Fruit fly (Drosophila melanogaster) whole organism, prepupa: ENCODE measurements around the gene CG13894.
A peak's percentile ranks its signal among the peaks of the same experiment; 100 is the strongest.

Experiments used
- Blimp-1 ChIP-seq: fragments of 200-800 bp; sonication (Bioruptor generic); optimal IDR thresholded peaks from 3 replicates; lab custom pipeline; 2017; ENCODE audit warnings: missing biosample characterization, missing genetic modification characterization, mild to moderate bottlenecking, moderate library complexity, missing genetic modification reagents
- CG11762 ChIP-seq: fragments of 200-800 bp; sonication (Bioruptor generic); optimal IDR thresholded peaks from 3 replicates; lab custom pipeline; 2016; ENCODE audit warnings: missing biosample characterization, missing genetic modification characterization; ENCODE audit not compliant: insufficient read depth
- CG11902 ChIP-seq: fragments of 200-800 bp; sonication (Bioruptor generic); optimal IDR thresholded peaks from 3 replicates; lab custom pipeline; 2016; ENCODE audit warnings: missing biosample characterization, missing genetic modification characterization
- CG1621 ChIP-seq: fragments of 200-800 bp; sonication (Bioruptor generic); optimal IDR thresholded peaks from 3 replicates; lab custom pipeline; 2018; ENCODE audit warnings: missing biosample characterization, mild to moderate bottlenecking, missing genetic modification characterization
- CG3032 ChIP-seq: fragments of 200-800 bp; optimal IDR thresholded peaks from 2 replicates; lab custom pipeline; 2019; ENCODE audit warnings: missing biosample characterization, mild to moderate bottlenecking, missing genetic modification characterization, moderate library complexity
- CG3919 ChIP-seq: fragments of 200-800 bp; sonication (Bioruptor generic); optimal IDR thresholded peaks from 3 replicates; lab custom pipeline; 2016; ENCODE audit warnings: missing biosample characterization, missing genetic modification characterization
- CG6163 ChIP-seq: fragments of 200-800 bp; sonication (Bioruptor generic); IDR thresholded peaks from 3 replicates; pipeline ENCODE4 v1.3.6; 2022; ENCODE audit warnings: missing biosample characterization, missing genetic modification characterization
- CG6792 ChIP-seq: fragments of 200-800 bp; sonication (Bioruptor generic); optimal IDR thresholded peaks from 3 replicates; lab custom pipeline; 2016; ENCODE audit warnings: missing biosample characterization, missing genetic modification characterization
- CG6808 ChIP-seq: fragments of 200-800 bp; sonication (Bioruptor generic); optimal IDR thresholded peaks from 3 replicates; lab custom pipeline; 2017; ENCODE audit warnings: missing biosample characterization, missing genetic modification characterization, mild to moderate bottlenecking, moderate library complexity, missing genetic modification reagents
- CG6854 ChIP-seq: fragments of 200-800 bp; sonication (Bioruptor generic); optimal IDR thresholded peaks from 2 replicates; lab custom pipeline; 2017; ENCODE audit warnings: missing biosample characterization, mild to moderate bottlenecking, missing genetic modification characterization
- CG8119 ChIP-seq: fragments of 200-800 bp; sonication (Bioruptor generic); IDR thresholded peaks from 3 replicates; pipeline ENCODE4 v1.3.6; 2022; ENCODE audit warnings: missing biosample characterization, missing genetic modification characterization
- CG8319 ChIP-seq: fragments of 200-800 bp; sonication (Bioruptor generic); optimal IDR thresholded peaks from 3 replicates; lab custom pipeline; 2016; ENCODE audit warnings: missing biosample characterization, missing genetic modification characterization
- CG8632 ChIP-seq: fragments of 200-800 bp; sonication (Bioruptor generic); optimal IDR thresholded peaks from 3 replicates; lab custom pipeline; 2016; ENCODE audit warnings: missing biosample characterization, missing genetic modification characterization
- CG9139 ChIP-seq: fragments of 200-800 bp; sonication (Bioruptor generic); optimal IDR thresholded peaks from 3 replicates; lab custom pipeline; 2017; ENCODE audit warnings: missing biosample characterization, mild to moderate bottlenecking, missing genetic modification characterization
- Eip75B ChIP-seq: fragments of 200-800 bp; sonication (Bioruptor generic); optimal IDR thresholded peaks from 3 replicates; lab custom pipeline; 2016; ENCODE audit warnings: missing biosample characterization, missing genetic modification characterization
- Eip78C ChIP-seq: fragments of 200-800 bp; sonication (Bioruptor generic); peaks from one replicate; lab custom pipeline; 2016; ENCODE audit warnings: missing biosample characterization, missing genetic modification characterization
- Eip93F ChIP-seq: fragments of 200-800 bp; sonication (Bioruptor generic); optimal IDR thresholded peaks from 2 replicates; lab custom pipeline; 2016; ENCODE audit warnings: missing biosample characterization, mild to moderate bottlenecking, missing genetic modification characterization
- Ets21C ChIP-seq: fragments of 200-800 bp; sonication (Bioruptor generic); optimal IDR thresholded peaks from 3 replicates; lab custom pipeline; 2016; ENCODE audit warnings: missing biosample characterization, missing genetic modification characterization
- Ets96B ChIP-seq: fragments of 200-800 bp; optimal IDR thresholded peaks from 2 replicates; lab custom pipeline; 2019; ENCODE audit warnings: missing biosample characterization, mild to moderate bottlenecking, missing genetic modification characterization, moderate library complexity
- Gug ChIP-seq: fragments of 200-800 bp; sonication (Bioruptor generic); IDR thresholded peaks from 2 replicates; pipeline ENCODE4 v1.3.6; 2022; ENCODE audit warnings: missing biosample characterization, missing genetic modification characterization
- Hr38 ChIP-seq: sonication (Bioruptor generic); optimal IDR thresholded peaks from 2 replicates; lab custom pipeline; 2016; ENCODE audit warnings: missing biosample characterization, missing genetic modification characterization
- Hr39 ChIP-seq: fragments of 200-800 bp; sonication (Bioruptor generic); optimal IDR thresholded peaks from 2 replicates; lab custom pipeline; 2016; ENCODE audit warnings: missing biosample characterization, missing genetic modification characterization
- Hr4 ChIP-seq: fragments of 200-800 bp; sonication (Bioruptor generic); optimal IDR thresholded peaks from 3 replicates; lab custom pipeline; 2016; ENCODE audit warnings: missing biosample characterization, missing genetic modification characterization
- Lpt ChIP-seq: fragments of 200-800 bp; sonication (Bioruptor generic); optimal IDR thresholded peaks from 3 replicates; lab custom pipeline; 2016; ENCODE audit warnings: missing biosample characterization, missing genetic modification characterization
- Met ChIP-seq: fragments of 200-800 bp; sonication (Bioruptor generic); optimal IDR thresholded peaks from 3 replicates; lab custom pipeline; 2016; ENCODE audit warnings: missing biosample characterization, missing genetic modification characterization
- OdsH ChIP-seq: fragments of 200-800 bp; sonication (Bioruptor generic); optimal IDR thresholded peaks from 3 replicates; lab custom pipeline; 2016; ENCODE audit warnings: missing biosample characterization, missing genetic modification characterization
- Smox ChIP-seq: fragments of 200-800 bp; sonication (Bioruptor generic); optimal IDR thresholded peaks from 3 replicates; lab custom pipeline; 2016; ENCODE audit warnings: missing biosample characterization, missing genetic modification characterization
- Sox102F ChIP-seq: fragments of 200-800 bp; sonication (Bioruptor generic); optimal IDR thresholded peaks from 2 replicates; lab custom pipeline; 2016; ENCODE audit warnings: missing biosample characterization, mild to moderate bottlenecking, missing genetic modification characterization
- Sox15 ChIP-seq: fragments of 200-800 bp; sonication (Bioruptor generic); optimal IDR thresholded peaks from 3 replicates; lab custom pipeline; 2016; ENCODE audit warnings: missing biosample characterization, missing genetic modification characterization
- achi ChIP-seq: fragments of 200-800 bp; sonication (Bioruptor generic); optimal IDR thresholded peaks from 3 replicates; lab custom pipeline; 2016; ENCODE audit warnings: missing biosample characterization, missing genetic modification characterization
- acj6 ChIP-seq: fragments of 200-800 bp; sonication (Bioruptor generic); optimal IDR thresholded peaks from 3 replicates; lab custom pipeline; 2016; ENCODE audit warnings: missing biosample characterization, missing genetic modification characterization
- dac ChIP-seq: fragments of 200-800 bp; sonication (Bioruptor generic); optimal IDR thresholded peaks from 2 replicates; lab custom pipeline; 2017; ENCODE audit warnings: missing biosample characterization, mild to moderate bottlenecking, missing genetic modification characterization
- esn ChIP-seq: fragments of 200-800 bp; sonication (Bioruptor generic); optimal IDR thresholded peaks from 2 replicates; lab custom pipeline; 2016; ENCODE audit warnings: missing biosample characterization, mild to moderate bottlenecking, missing genetic modification characterization, moderate library complexity
- fd59A ChIP-seq: fragments of 200-800 bp; sonication (Bioruptor generic); optimal IDR thresholded peaks from 2 replicates; lab custom pipeline; 2017; ENCODE audit warnings: missing biosample characterization, mild to moderate bottlenecking, missing genetic modification characterization, missing genetic modification reagents
- fd85E ChIP-seq: fragments of 200-800 bp; sonication (Bioruptor generic); optimal IDR thresholded peaks from 3 replicates; lab custom pipeline; 2016; ENCODE audit warnings: missing biosample characterization, missing genetic modification characterization
- fkh ChIP-seq: fragments of 200-800 bp; sonication (Bioruptor generic); optimal IDR thresholded peaks from 3 replicates; lab custom pipeline; 2017; ENCODE audit warnings: missing biosample characterization, mild to moderate bottlenecking, missing genetic modification characterization, moderate library complexity
- net ChIP-seq: fragments of 200-800 bp; sonication (Bioruptor generic); optimal IDR thresholded peaks from 3 replicates; lab custom pipeline; 2016; ENCODE audit warnings: missing biosample characterization, missing genetic modification characterization
- pdm3 ChIP-seq: fragments of 200-800 bp; sonication (Bioruptor generic); optimal IDR thresholded peaks from 3 replicates; lab custom pipeline; 2016; ENCODE audit warnings: missing biosample characterization, missing genetic modification characterization
- ss ChIP-seq, 2 experiments: fragments of 200-800 bp; sonication (Bioruptor generic); optimal IDR thresholded peaks; 2 replicates in 1 of 2; 3 replicates in 1 of 2; lab custom pipeline; 2017 to 2018; ENCODE audit warnings: mild to moderate bottlenecking in 2 of 2, missing biosample characterization in 2 of 2, missing genetic modification characterization in 2 of 2, moderate library complexity in 1 of 2
- svp ChIP-seq: fragments of 200-800 bp; sonication (Bioruptor generic); peaks from one replicate; lab custom pipeline; 2016; ENCODE audit warnings: missing biosample characterization, missing genetic modification characterization
- topi ChIP-seq: fragments of 200-800 bp; sonication (Bioruptor generic); optimal IDR thresholded peaks from 3 replicates; lab custom pipeline; 2016; ENCODE audit warnings: missing biosample characterization, missing genetic modification characterization
- vri ChIP-seq: fragments of 200-800 bp; sonication (Bioruptor generic); optimal IDR thresholded peaks from 3 replicates; lab custom pipeline; 2016; ENCODE audit warnings: missing biosample characterization, mild to moderate bottlenecking, missing genetic modification characterization

The CG13894 gene

dm6 chr3L:711839-712553, 13.1 kb upstream of the CG13894 start, which contains the start of gene CG13896 (continued):
- TF ChIP-seq CG8632 (GFP tag; lab: Kevin White, UChicago) (peak; percentile 31), Smox (GFP tag; lab: Kevin White, UChicago) (peak; percentile 74), ss (GFP tag; optimal IDR thresholded peaks at IDR 0.05; lab: Kevin White, UChicago) (peak; percentile 7 to 20), topi (GFP tag; lab: Kevin White, UChicago) (peak; percentile 76), CG11902 (peak; percentile 65), Sox15 (GFP tag; lab: Kevin White, UChicago) (peak; percentile 25), CG6792 (GFP tag; lab: Kevin White, UChicago) (peak; percentile 72), dac (peak; percentile 45), fd59A (GFP tag; lab: Kevin White, UChicago) (peak; percentile 3)

dm6 chr3L:710345-710822, 11.4 kb upstream of the CG13894 start, which contains the start of gene CkIIalpha-i3:
Gene CkIIalpha-i3, minus strand, starts transcription at chr3L:710607.
- TF ChIP-seq svp (GFP tag; lab: Kevin White, UChicago) (peak; percentile 35), CG8119 (GFP tag; lab: Robert Waterston, UW) (no peak), acj6 (GFP tag; lab: Kevin White, UChicago) (no peak), dac (no peak), fd85E (GFP tag; lab: Kevin White, UChicago) (no peak), fkh (peak; percentile 16), CG11902 (no peak), topi (GFP tag; lab: Kevin White, UChicago) (no peak), esn (GFP tag; lab: Kevin White, UChicago) (peak; percentile 11)

- TF ChIP-seq Sox15 (GFP tag; lab: Kevin White, UChicago), result no peak
- no peak for TF ChIP-seq CG11762 (GFP tag; lab: Kevin White, UChicago)
- TF ChIP-seq vri (GFP tag; lab: Kevin White, UChicago), result no peak
- TF ChIP-seq net (GFP tag; lab: Kevin White, UChicago), result no peak
- no peak for TF ChIP-seq CG3032
- no peak for TF ChIP-seq Smox (GFP tag; lab: Kevin White, UChicago)
- no peak for TF ChIP-seq Hr38
- no peak for TF ChIP-seq Blimp-1 (GFP tag; lab: Kevin White, UChicago)
- no peak for TF ChIP-seq Sox102F (GFP tag; lab: Kevin White, UChicago)
- no peak for TF ChIP-seq Hr4
- no peak for TF ChIP-seq Eip78C (GFP tag; lab: Kevin White, UChicago)
- no peak for TF ChIP-seq CG6854 (GFP tag; lab: Kevin White, UChicago)
- TF ChIP-seq OdsH (GFP tag; lab: Kevin White, UChicago), result no peak
- TF ChIP-seq Lpt (GFP tag; lab: Kevin White, UChicago), result no peak
- TF ChIP-seq CG9139 (GFP tag; lab: Kevin White, UChicago), result no peak
- no peak for TF ChIP-seq dac
- TF ChIP-seq CG6792 (GFP tag; lab: Kevin White, UChicago), result no peak
- TF ChIP-seq Eip93F (GFP tag; lab: Kevin White, UChicago), result no peak
- TF ChIP-seq achi (GFP tag; lab: Kevin White, UChicago), result no peak
Measured at dm6 chr3L:709882-710281, 10.9 kb upstream of the CG13894 start.

dm6 chr3L:707992-708489, 9.1 kb upstream of the CG13894 start, which contains the start of gene CG13895:
Gene CG13895, minus strand, starts transcription at chr3L:708205.
- TF ChIP-seq pdm3 (GFP tag; lab: Kevin White, UChicago), result no peak
- TF ChIP-seq CG3919, result no peak
- TF ChIP-seq Met (GFP tag; lab: Kevin White, UChicago), result peak; percentile 19
- no peak for TF ChIP-seq Hr4
- no peak for TF ChIP-seq topi (GFP tag; lab: Kevin White, UChicago)
- no peak for TF ChIP-seq Hr38
- peak; percentile 79 for TF ChIP-seq CG1621 (tag; lab: Kevin White, UChicago)
- no peak for TF ChIP-seq Gug
- TF ChIP-seq Lpt (GFP tag; lab: Kevin White, UChicago), result no peak
- TF ChIP-seq acj6 (GFP tag; lab: Kevin White, UChicago), result no peak
- TF ChIP-seq CG8319, result no peak
- TF ChIP-seq achi (GFP tag; lab: Kevin White, UChicago), result no peak
- no peak for TF ChIP-seq CG6163 (GFP tag; lab: Robert Waterston, UW)
- TF ChIP-seq CG11902, result no peak
- TF ChIP-seq ss (GFP tag; optimal IDR thresholded peaks at IDR 0.05; lab: Kevin White, UChicago), result peak; percentile 21 to 26
- peak; percentile 37 for TF ChIP-seq CG6854 (GFP tag; lab: Kevin White, UChicago)
- TF ChIP-seq fkh, result peak; percentile 39
- no peak for TF ChIP-seq Blimp-1 (GFP tag; lab: Kevin White, UChicago)
- TF ChIP-seq Eip78C (GFP tag; lab: Kevin White, UChicago), result peak; percentile 70
- TF ChIP-seq Eip75B (GFP tag; lab: Kevin White, UChicago), result no peak
- TF ChIP-seq Hr39 (GFP tag; lab: Kevin White, UChicago), result no peak
- TF ChIP-seq Sox102F (GFP tag; lab: Kevin White, UChicago), result no peak
- no peak for TF ChIP-seq Ets96B (tag; lab: Kevin White, UChicago)
- TF ChIP-seq CG6808 (GFP tag; lab: Kevin White, UChicago), result peak; percentile 45
- TF ChIP-seq Ets21C (GFP tag; lab: Kevin White, UChicago), result no peak
